Worm (Caenorhabditis elegans) whole organism, L4 larva: ENCODE data around the gene dod-17.
A peak's percentile ranks its signal among the peaks of the same experiment; 100 is the strongest.

Source experiments
- D1046.2 ChIP-seq: fragments of 200-800 bp; sonication (Bioruptor generic); IDR thresholded peaks from 2 replicates; pipeline ENCODE4 v1.3.6; 2022; ENCODE audit warnings: missing genetic modification characterization, missing compliant biosample characterization
- F26F4.8 ChIP-seq: fragments of 200-800 bp; sonication (Bioruptor generic); conservative IDR thresholded peaks from 2 replicates; pipeline ENCODE4 v1.3.6; 2022; ENCODE audit warnings: missing genetic modification characterization, missing compliant biosample characterization
- F44E2.7 ChIP-seq: fragments of 200-800 bp; sonication (Bioruptor generic); IDR thresholded peaks from 2 replicates; pipeline ENCODE4 v2.1.2; 2022; ENCODE audit warnings: missing genetic modification characterization, missing compliant biosample characterization
- F49E8.2 ChIP-seq: sonication (generic microtip); optimal IDR thresholded peaks from 2 replicates; lab custom pipeline; 2016; ENCODE audit warnings: missing compliant biosample characterization, mild to moderate bottlenecking, missing genetic modification characterization, borderline replicate concordance
- Y105C5A.15 ChIP-seq: fragments of 200-800 bp; sonication (Bioruptor generic); IDR thresholded peaks from 2 replicates; pipeline ENCODE4 v1.3.6; 2022; ENCODE audit warnings: missing genetic modification characterization, missing compliant biosample characterization
- Y5F2A.4 ChIP-seq: fragments of 200-800 bp; sonication (Bioruptor generic); optimal IDR thresholded peaks from 2 replicates; lab custom pipeline; 2018; ENCODE audit warnings: mild to moderate bottlenecking, missing genetic modification characterization, missing compliant biosample characterization
- Y75B8A.6 ChIP-seq: fragments of 200-800 bp; sonication (Bioruptor generic); IDR thresholded peaks from 2 replicates; pipeline ENCODE4 v1.3.6; 2022; ENCODE audit warnings: missing genetic modification reagents, missing genetic modification characterization, missing compliant biosample characterization
- ZK546.5 ChIP-seq, 2 experiments: sonication (generic microtip); optimal IDR thresholded peaks; 2 replicates each; lab custom pipeline; 2017; ENCODE audit warnings: missing biosample characterization in 2 of 2, missing genetic modification characterization in 2 of 2
- aha-1 ChIP-seq: fragments of 150-350 bp; peaks from one replicate; lab custom pipeline; 2014; ENCODE audit warnings: missing biosample characterization, missing genetic modification characterization
- aly-2 ChIP-seq: sonication (generic microtip); optimal IDR thresholded peaks from 2 replicates; lab custom pipeline; 2018; ENCODE audit warnings: missing biosample characterization, missing genetic modification characterization
- ama-1 ChIP-seq: fragments of 150-350 bp; optimal IDR thresholded peaks from 2 replicates; lab custom pipeline; 2014; ENCODE audit warnings: inconsistent platforms, mixed read lengths
- ceh-28 ChIP-seq: fragments of 150-350 bp; optimal IDR thresholded peaks from 2 replicates; lab custom pipeline; 2014; ENCODE audit warnings: missing biosample characterization, missing genetic modification reagents, missing genetic modification characterization
- ceh-32 ChIP-seq: sonication (generic microtip); optimal IDR thresholded peaks from 2 replicates; lab custom pipeline; 2016; ENCODE audit warnings: mild to moderate bottlenecking, missing genetic modification characterization, missing compliant biosample characterization; ENCODE audit not compliant: poor library complexity
- ceh-44 ChIP-seq: fragments of 200-800 bp; sonication (Bioruptor generic); IDR thresholded peaks from 2 replicates; pipeline ENCODE4 v1.3.6; 2022; ENCODE audit warnings: missing genetic modification reagents, missing genetic modification characterization, missing compliant biosample characterization
- ces-1 ChIP-seq: fragments of 150-350 bp; sonication (generic microtip); optimal IDR thresholded peaks from 4 replicates; lab custom pipeline; 2014; ENCODE audit warnings: missing biosample characterization, missing genetic modification reagents, missing genetic modification characterization
- ctbp-1 ChIP-seq: fragments of 200-800 bp; sonication (Bioruptor generic); IDR thresholded peaks from 2 replicates; pipeline ENCODE4 v1.3.6; 2022; ENCODE audit warnings: missing genetic modification reagents, missing genetic modification characterization, missing compliant biosample characterization
- dmd-9 ChIP-seq: fragments of 200-800 bp; sonication (Bioruptor generic); IDR thresholded peaks from 2 replicates; pipeline ENCODE4 v1.3.6; 2022; ENCODE audit warnings: missing genetic modification reagents, missing genetic modification characterization, missing compliant biosample characterization
- dpl-1 ChIP-seq: fragments of 150-350 bp; optimal IDR thresholded peaks from 2 replicates; lab custom pipeline; 2014; ENCODE audit warnings: missing biosample characterization, missing genetic modification reagents, missing genetic modification characterization
- duxl-1 ChIP-seq: sonication (generic microtip); optimal IDR thresholded peaks from 2 replicates; lab custom pipeline; 2016; ENCODE audit warnings: mild to moderate bottlenecking, missing genetic modification characterization, moderate library complexity, missing compliant biosample characterization; ENCODE audit not compliant: poor library complexity
- egl-43 ChIP-seq: fragments of 200-800 bp; sonication (Bioruptor generic); IDR thresholded peaks from 2 replicates; pipeline ENCODE4 v1.3.6; 2022; ENCODE audit warnings: missing genetic modification reagents, missing genetic modification characterization, missing compliant biosample characterization
- fkh-10 ChIP-seq: fragments of 150-350 bp; optimal IDR thresholded peaks from 2 replicates; lab custom pipeline; 2014; ENCODE audit warnings: missing biosample characterization, missing genetic modification reagents, missing genetic modification characterization
- fos-1 ChIP-seq: fragments of 150-350 bp; optimal IDR thresholded peaks from 2 replicates; lab custom pipeline; 2014; ENCODE audit warnings: missing biosample characterization, missing genetic modification characterization
- hif-1 ChIP-seq, 2 experiments: sonication (generic microtip); optimal IDR thresholded peaks; 2 replicates each; lab custom pipeline; 2016 to 2017; ENCODE audit warnings: missing compliant biosample characterization in 2 of 2, missing genetic modification characterization in 2 of 2, missing genetic modification reagents in 2 of 2, missing genotype in 2 of 2, mild to moderate bottlenecking in 1 of 2
- hlh-11 ChIP-seq: fragments of 200-800 bp; sonication (Bioruptor generic); optimal IDR thresholded peaks from 2 replicates; lab custom pipeline; 2018; ENCODE audit warnings: mild to moderate bottlenecking, missing genetic modification characterization, missing compliant biosample characterization
- hlh-30 ChIP-seq: sonication (generic microtip); optimal IDR thresholded peaks from 2 replicates; lab custom pipeline; 2017; ENCODE audit warnings: antibody characterized with exemption, mild to moderate bottlenecking, missing genetic modification characterization, missing compliant biosample characterization; ENCODE audit not compliant: insufficient read depth
- jun-1 ChIP-seq: fragments of 150-350 bp; optimal IDR thresholded peaks from 2 replicates; lab custom pipeline; 2014; ENCODE audit warnings: missing biosample characterization, missing genetic modification reagents, missing genetic modification characterization
- lin-13 ChIP-seq: fragments of 150-350 bp; optimal IDR thresholded peaks from 2 replicates; lab custom pipeline; 2014; ENCODE audit warnings: missing biosample characterization, missing genetic modification reagents, missing genetic modification characterization
- lin-15B ChIP-seq: fragments of 150-350 bp; sonication (generic microtip); optimal IDR thresholded peaks from 3 replicates; lab custom pipeline; 2014; ENCODE audit warnings: missing biosample characterization, missing genetic modification characterization
- lin-29 ChIP-seq: fragments of 200-800 bp; sonication (Bioruptor generic); IDR thresholded peaks from 2 replicates; pipeline ENCODE4 v1.3.6; 2022; ENCODE audit warnings: missing genetic modification reagents, missing genetic modification characterization, missing compliant biosample characterization
- madf-9 ChIP-seq: fragments of 200-800 bp; sonication (Bioruptor generic); conservative IDR thresholded peaks from 2 replicates; pipeline ENCODE4 v1.3.6; 2022; ENCODE audit warnings: missing genetic modification reagents, missing genetic modification characterization, missing compliant biosample characterization
- mep-1 ChIP-seq: fragments of 150-350 bp; sonication (generic microtip); optimal IDR thresholded peaks from 3 replicates; lab custom pipeline; 2014; ENCODE audit warnings: missing biosample characterization, missing genetic modification characterization
- mes-2 ChIP-seq: sonication (generic microtip); optimal IDR thresholded peaks from 2 replicates; lab custom pipeline; 2016; ENCODE audit warnings: missing genotype, mild to moderate bottlenecking, missing genetic modification characterization, missing compliant biosample characterization; ENCODE audit not compliant: poor library complexity, severe bottlenecking
- nhr-10 ChIP-seq: fragments of 150-350 bp; optimal IDR thresholded peaks from 2 replicates; lab custom pipeline; 2014; ENCODE audit warnings: missing biosample characterization, missing genetic modification characterization
- nhr-25 ChIP-seq: sonication (generic microtip); optimal IDR thresholded peaks from 2 replicates; lab custom pipeline; 2017; ENCODE audit warnings: missing genetic modification characterization, mild to moderate bottlenecking, missing compliant biosample characterization, antibody characterized with exemption, moderate library complexity, borderline replicate concordance; ENCODE audit not compliant: insufficient read depth
- nhr-28 ChIP-seq: fragments of 150-350 bp; optimal IDR thresholded peaks from 2 replicates; lab custom pipeline; 2014; ENCODE audit warnings: missing biosample characterization, missing genetic modification characterization
- nhr-41 ChIP-seq: fragments of 200-800 bp; sonication (Bioruptor generic); IDR thresholded peaks from 2 replicates; pipeline ENCODE4 v1.3.6; 2022; ENCODE audit warnings: missing genetic modification reagents, missing genetic modification characterization, missing compliant biosample characterization
- nhr-76 ChIP-seq: fragments of 150-350 bp; optimal IDR thresholded peaks from 2 replicates; lab custom pipeline; 2014; ENCODE audit warnings: missing biosample characterization, missing genetic modification characterization
- nhr-77 ChIP-seq: fragments of 150-350 bp; optimal IDR thresholded peaks from 2 replicates; lab custom pipeline; 2014; ENCODE audit warnings: missing biosample characterization, missing genetic modification characterization
- pha-4 ChIP-seq, 2 experiments: fragments of 150-350 bp in 1 of 2; fragments of 200-800 bp in 1 of 2; sonication (Bioruptor generic) in 1 of 2; IDR thresholded peaks in 1 of 2; optimal IDR thresholded peaks in 1 of 2; 2 replicates each; pipeline versions ENCODE4 v1.3.6 to Lab custom; 2014 to 2022; ENCODE audit warnings: missing genetic modification characterization in 2 of 2, missing genetic modification reagents in 2 of 2, missing biosample characterization in 1 of 2, missing compliant biosample characterization in 1 of 2
- php-3 ChIP-seq: fragments of 200-800 bp; sonication (Bioruptor generic); IDR thresholded peaks from 2 replicates; pipeline ENCODE4 v1.3.6; 2022; ENCODE audit warnings: missing genetic modification reagents, missing genetic modification characterization, missing compliant biosample characterization
- pqm-1 ChIP-seq: sonication (generic microtip); optimal IDR thresholded peaks from 2 replicates; lab custom pipeline; 2017; ENCODE audit warnings: missing biosample characterization, missing genetic modification characterization
- sdz-12 ChIP-seq: fragments of 200-800 bp; sonication (Bioruptor generic); optimal IDR thresholded peaks from 2 replicates; lab custom pipeline; 2018; ENCODE audit warnings: mild to moderate bottlenecking, missing genetic modification characterization, missing compliant biosample characterization
- skn-1 ChIP-seq: fragments of 150-350 bp; optimal IDR thresholded peaks from 2 replicates; lab custom pipeline; 2014; ENCODE audit warnings: missing biosample characterization, missing genetic modification characterization
- snpc-1.2 ChIP-seq: fragments of 200-800 bp; sonication (Bioruptor generic); IDR thresholded peaks from 2 replicates; pipeline ENCODE4 v1.3.6; 2022; ENCODE audit warnings: missing genetic modification reagents, missing genetic modification characterization, missing compliant biosample characterization
- tag-97 ChIP-seq: fragments of 200-800 bp; sonication (Bioruptor generic); IDR thresholded peaks from 2 replicates; pipeline ENCODE4 v1.3.6; 2022; ENCODE audit warnings: missing genetic modification characterization, missing compliant biosample characterization
- unc-130 ChIP-seq: sonication (generic microtip); optimal IDR thresholded peaks from 2 replicates; lab custom pipeline; 2016; ENCODE audit warnings: missing genetic modification reagents, missing genetic modification characterization, missing compliant biosample characterization
- unc-39 ChIP-seq: sonication (generic microtip); optimal IDR thresholded peaks from 2 replicates; lab custom pipeline; 2017; ENCODE audit warnings: missing biosample characterization, missing genetic modification characterization
- vab-7 ChIP-seq: fragments of 200-800 bp; sonication (Bioruptor generic); IDR thresholded peaks from 2 replicates; pipeline ENCODE4 v1.3.6; 2022; ENCODE audit warnings: missing genetic modification reagents, missing genetic modification characterization, missing compliant biosample characterization
- zag-1 ChIP-seq: fragments of 150-350 bp; optimal IDR thresholded peaks from 2 replicates; lab custom pipeline; 2014; ENCODE audit warnings: missing biosample characterization, missing genetic modification characterization
- zfp-3 ChIP-seq: fragments of 200-800 bp; sonication (Bioruptor generic); conservative IDR thresholded peaks from 2 replicates; pipeline ENCODE4 v1.3.6; 2022; ENCODE audit warnings: missing genetic modification reagents, missing genetic modification characterization, missing compliant biosample characterization
- zip-11 ChIP-seq: fragments of 200-800 bp; sonication (Bioruptor generic); IDR thresholded peaks from 2 replicates; pipeline ENCODE4 v1.3.6; 2022; ENCODE audit warnings: missing genetic modification characterization, missing compliant biosample characterization
- ztf-11 ChIP-seq: fragments of 150-350 bp; optimal IDR thresholded peaks from 2 replicates; lab custom pipeline; 2014; ENCODE audit warnings: missing biosample characterization, missing genetic modification characterization

dod-17 gene

ce11 chrIV:13026762-13027161 lies 50.7 kb downstream of the dod-17 start (continued):
- TF ChIP-seq lin-15B (tag; lab: Kevin White, UChicago) (no peak), F49E8.2 (tag; lab: Kevin White, UChicago) (no peak), mep-1 (tag; lab: Kevin White, UChicago) (peak; percentile 21), F26F4.8 (GFP tag; lab: Robert Waterston, UW) (no peak), nhr-28 (tag; lab: Kevin White, UChicago) (peak; percentile 27), zag-1 (tag; lab: Kevin White, UChicago) (no peak), hlh-30 (tag; lab: Kevin White, UChicago) (peak; percentile 37), lin-13 (no peak), snpc-1.2 (GFP tag; lab: Robert Waterston, UW) (no peak), dmd-9 (GFP tag; lab: Robert Waterston, UW) (no peak), ctbp-1 (0 out of 2 replicates have a peak, but pooled peaks have one; percentile 39), Y5F2A.4 (GFP tag; lab: Kevin White, UChicago) (no peak), vab-7 (GFP tag; lab: Robert Waterston, UW) (no peak), dpl-1 (no peak), hlh-11 (tag; lab: Kevin White, UChicago) (peak; percentile 83), unc-39 (tag; lab: Kevin White, UChicago) (no peak), Y75B8A.6 (GFP tag; lab: Robert Waterston, UW) (no peak), hif-1 (tag; optimal IDR thresholded peaks at IDR 0.05; lab: Kevin White, UChicago) (peak in 1 of 2 experiments; percentile 46), aly-2 (tag; lab: Kevin White, UChicago) (no peak), D1046.2 (GFP tag; lab: Robert Waterston, UW) (no peak), ama-1 (lab: Kevin White, UChicago) (no peak), zfp-3 (GFP tag; lab: Robert Waterston, UW) (no peak), ceh-32 (no peak), Y105C5A.15 (GFP tag; lab: Robert Waterston, UW) (no peak), ceh-44 (GFP tag; lab: Robert Waterston, UW) (no peak), nhr-25 (no peak), lin-29 (no peak), pqm-1 (tag; lab: Kevin White, UChicago) (peak; percentile 8), aha-1 (tag; lab: Kevin White, UChicago) (peak; percentile 85), zip-11 (GFP tag; lab: Robert Waterston, UW) (no peak), nhr-77 (no peak), nhr-76 (tag; lab: Kevin White, UChicago) (no peak), jun-1 (no peak), ZK546.5 (tag; optimal IDR thresholded peaks at IDR 0.05; lab: Kevin White, UChicago) (no peak), ces-1 (GFP tag; lab: Kevin White, UChicago) (no peak), madf-9 (GFP tag; lab: Robert Waterston, UW) (no peak), ceh-28 (tag; lab: Kevin White, UChicago) (no peak), tag-97 (GFP tag; lab: Robert Waterston, UW) (no peak), ztf-11 (tag; lab: Kevin White, UChicago) (no peak), nhr-10 (tag; lab: Kevin White, UChicago) (peak; percentile 17), nhr-41 (no peak), fkh-10 (GFP tag; lab: Kevin White, UChicago) (no peak), egl-43 (GFP tag; lab: Robert Waterston, UW) (no peak), unc-130 (GFP tag; lab: Kevin White, UChicago) (no peak), F44E2.7 (GFP tag; lab: Robert Waterston, UW) (no peak), sdz-12 (GFP tag; lab: Kevin White, UChicago) (no peak), pha-4 (GFP tag; IDR thresholded peaks at IDR 0.05; lab: Robert Waterston, UW) (no peak), pha-4 (tag; optimal IDR thresholded peaks at IDR 0.05; lab: Kevin White, UChicago) (no peak), duxl-1 (tag; lab: Kevin White, UChicago) (no peak), mes-2 (tag; lab: Kevin White, UChicago) (no peak), fos-1 (no peak), skn-1 (tag; lab: Kevin White, UChicago) (no peak), php-3 (GFP tag; lab: Robert Waterston, UW) (peak; percentile 74; the same call in 1 of the 2 replicates)
